Worm (Caenorhabditis elegans): Measurements from ENCODE around the gene tram-1.

Gene tram-1

ce11 chrIV:10216704-10217296 lies 4.3 kb downstream of the tram-1 start (continued):
- TF ChIP-seq gei-8 (GFP tag; optimal IDR thresholded peaks at IDR 0.05) (no peak), F26F4.8 (GFP tag; conservative IDR thresholded peaks at IDR 0.05) (no peak), hif-1 (tag; optimal IDR thresholded peaks at IDR 0.05) (no peak), ces-1 (GFP tag; optimal IDR thresholded peaks at IDR 0.05) (no peak), nhr-237 (tag; optimal IDR thresholded peaks at IDR 0.05) (no peak), zip-11 (GFP tag; IDR thresholded peaks at IDR 0.05) (no peak), set-16 (GFP tag; IDR thresholded peaks at IDR 0.05) (peak; percentile 98), egl-27 (tag; optimal IDR thresholded peaks at IDR 0.05) (no peak), dmd-9 (GFP tag; IDR thresholded peaks at IDR 0.05) (no peak), F37D6.2 (tag; optimal IDR thresholded peaks at IDR 0.05) (no peak), madf-9 (GFP tag; conservative IDR thresholded peaks at IDR 0.05) (no peak), daf-16 (GFP tag; optimal IDR thresholded peaks at IDR 0.05) (no peak), daf-16 (tag; optimal IDR thresholded peaks at IDR 0.05) (no peak), nhr-42 (GFP tag; IDR thresholded peaks at IDR 0.05) (no peak), daf-12 (tag; optimal IDR thresholded peaks at IDR 0.05) (no peak), ZK546.5 (tag; optimal IDR thresholded peaks at IDR 0.05) (no peak), aha-1 (tag) (no peak), ztf-7 (tag; optimal IDR thresholded peaks at IDR 0.05) (no peak), lin-29 (GFP tag; IDR thresholded peaks at IDR 0.05) (no peak), saeg-2 (GFP tag; IDR thresholded peaks at IDR 0.05) (no peak), unc-130 (GFP tag; optimal IDR thresholded peaks at IDR 0.05) (no peak), zfp-3 (GFP tag; conservative IDR thresholded peaks at IDR 0.05) (0 out of 2 replicates have a peak, but pooled peaks have one; percentile 47), tra-1 (GFP tag; IDR thresholded peaks at IDR 0.05) (no peak), Y5F2A.4 (GFP tag; optimal IDR thresholded peaks at IDR 0.05) (no peak), ceh-44 (GFP tag; IDR thresholded peaks at IDR 0.05) (no peak), spr-3 (GFP tag; optimal IDR thresholded peaks at IDR 0.05) (peak; percentile 35), ZK337.2 (GFP tag; IDR thresholded peaks at IDR 0.05) (no peak), pqm-1 (tag; optimal IDR thresholded peaks at IDR 0.05) (no peak), nhr-10 (tag; optimal IDR thresholded peaks at IDR 0.05) (no peak), lin-39 (tag; optimal IDR thresholded peaks at IDR 0.05) (no peak), ama-1 (optimal IDR thresholded peaks at IDR 0.05) (no peak), spr-1 (tag; optimal IDR thresholded peaks at IDR 0.05) (no peak)

ce11 chrIV:10216078-10216477 lies 5.0 kb downstream of the tram-1 start, which contains the start of gene col-124:
Gene col-124, plus strand, starts transcription at chrIV:10216451.
- 0 out of 2 replicates have a peak, but pooled peaks have one; percentile 9 for TF ChIP-seq mxl-2 (GFP tag; conservative IDR thresholded peaks at IDR 0.05)
- TF ChIP-seq cey-2 (tag; optimal IDR thresholded peaks at IDR 0.05; ENCODE audit: borderline replicate concordance, insufficient read depth): peak; percentile 16
- TF ChIP-seq dmd-6 (GFP tag; IDR thresholded peaks at IDR 0.05): peak; percentile 56
- TF ChIP-seq nhr-111 (GFP tag; optimal IDR thresholded peaks at IDR 0.05): no peak
- TF ChIP-seq nhr-48 (tag; optimal IDR thresholded peaks at IDR 0.05): peak; percentile 71

DNA sequence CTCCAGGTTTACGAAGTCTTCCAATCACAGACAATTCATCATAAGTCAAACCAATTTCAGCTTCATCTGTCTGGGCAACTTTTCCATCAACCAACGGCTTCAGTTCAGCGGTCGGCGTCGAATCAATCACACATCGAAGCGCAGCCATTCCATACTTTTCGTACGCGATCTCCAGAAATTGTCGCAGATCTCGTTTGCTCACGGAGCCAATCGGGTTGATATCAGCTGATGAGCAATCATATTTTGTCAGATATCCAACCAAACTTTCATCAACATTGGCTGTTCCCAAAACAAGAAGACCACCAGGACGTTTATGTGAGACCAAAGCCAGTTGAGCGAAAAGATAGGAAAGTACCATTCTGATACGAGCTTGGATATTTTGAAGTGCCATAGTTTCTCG lies 5.7 kb downstream of the tram-1 start:
- TF ChIP-seq set-16 (GFP tag; IDR thresholded peaks at IDR 0.05) (no peak), unc-62 (GFP tag; optimal IDR thresholded peaks at IDR 0.05 in 1 of 2) (peak in 1 of 2 experiments; percentile 95), unc-62 (tag; optimal IDR thresholded peaks at IDR 0.05) (no peak)

All from whole organism, L4 larva.